Worm (Caenorhabditis elegans): ENCODE results near the gene Y57G7A.1.

- TF ChIP-seq mdl-1 (tag; optimal IDR thresholded peaks at IDR 0.05) (no peak), lin-15B (tag; optimal IDR thresholded peaks at IDR 0.05) (no peak), elt-2 (tag; optimal IDR thresholded peaks at IDR 0.05) (no peak), R02D3.7 (tag; optimal IDR thresholded peaks at IDR 0.05) (no peak), jun-1 (tag; optimal IDR thresholded peaks at IDR 0.05) (no peak), ceh-28 (tag; optimal IDR thresholded peaks at IDR 0.05) (no peak), nhr-67 (tag; optimal IDR thresholded peaks at IDR 0.05) (no peak), unc-39 (tag; optimal IDR thresholded peaks at IDR 0.05) (no peak), tbx-2 (tag; optimal IDR thresholded peaks at IDR 0.05) (no peak), nhr-76 (tag; optimal IDR thresholded peaks at IDR 0.05) (no peak)
Observed at ce11 chrII:1326689-1327088, 28.4 kb downstream of the Y57G7A.1 start, which contains the start of gene jip-1.
